Worm (Caenorhabditis elegans) whole organism, young adult: ENCODE results near the gene ZC513.2.

ENCODE experiments used
- B0035.1 ChIP-seq: sonication (generic microtip); optimal IDR thresholded peaks from 2 replicates; lab custom pipeline; 2016; ENCODE audit warnings: missing genetic modification characterization, mild to moderate bottlenecking, missing compliant biosample characterization, missing genotype, missing genetic modification reagents
- B0336.3 ChIP-seq: fragments of 200-800 bp; sonication (Bioruptor generic); IDR thresholded peaks from 2 replicates; pipeline ENCODE4 v1.3.6; 2022; ENCODE audit warnings: missing genetic modification characterization, missing compliant biosample characterization
- D2030.7 ChIP-seq: fragments of 200-800 bp; sonication (Bioruptor generic); IDR thresholded peaks from 2 replicates; pipeline ENCODE4 v1.3.6; 2022; ENCODE audit warnings: missing genetic modification reagents, missing genetic modification characterization, missing compliant biosample characterization
- F23B12.7 ChIP-seq: sonication (generic microtip); optimal IDR thresholded peaks from 2 replicates; lab custom pipeline; 2017; ENCODE audit warnings: missing genetic modification characterization, mild to moderate bottlenecking, missing compliant biosample characterization, antibody characterized with exemption, moderate library complexity; ENCODE audit not compliant: insufficient read depth
- F57C9.4 ChIP-seq: sonication (generic microtip); optimal IDR thresholded peaks from 2 replicates; lab custom pipeline; 2017; ENCODE audit warnings: mild to moderate bottlenecking, missing genetic modification characterization, missing compliant biosample characterization
- K11D2.4 ChIP-seq: fragments of 200-800 bp; sonication (Bioruptor generic); IDR thresholded peaks from 2 replicates; pipeline ENCODE4 v1.3.6; 2022; ENCODE audit warnings: missing genetic modification reagents, missing genetic modification characterization, missing compliant biosample characterization
- K12H6.12 ChIP-seq: fragments of 200-800 bp; sonication (Bioruptor generic); optimal IDR thresholded peaks from 2 replicates; lab custom pipeline; 2018; ENCODE audit warnings: mild to moderate bottlenecking, missing genetic modification characterization, missing compliant biosample characterization
- Y53G8AR.9 ChIP-seq: fragments of 200-800 bp; sonication (Bioruptor generic); conservative IDR thresholded peaks from 2 replicates; pipeline ENCODE4 v1.3.6; 2022; ENCODE audit warnings: missing genetic modification reagents, missing genetic modification characterization, missing compliant biosample characterization
- Y56A3A.18 ChIP-seq: fragments of 200-800 bp; sonication (Bioruptor generic); IDR thresholded peaks from 2 replicates; pipeline ENCODE4 v1.3.6; 2022; ENCODE audit warnings: missing genetic modification reagents, missing genetic modification characterization, missing compliant biosample characterization
- Y79H2A.3 ChIP-seq: fragments of 200-800 bp; sonication (Bioruptor generic); conservative IDR thresholded peaks from 2 replicates; pipeline ENCODE4 v1.3.6; 2022; ENCODE audit warnings: missing genetic modification reagents, missing genetic modification characterization, missing compliant biosample characterization
- Y95B8A.8 ChIP-seq: fragments of 200-800 bp; sonication (Bioruptor generic); IDR thresholded peaks from 2 replicates; pipeline ENCODE4 v1.3.6; 2022; ENCODE audit warnings: missing genetic modification reagents, missing genetic modification characterization, missing compliant biosample characterization
- akir-1 ChIP-seq: fragments of 200-800 bp; sonication (Bioruptor generic); optimal IDR thresholded peaks from 2 replicates; lab custom pipeline; 2018; ENCODE audit warnings: mild to moderate bottlenecking, missing genetic modification characterization, moderate library complexity, missing compliant biosample characterization
- ama-1 ChIP-seq, 3 experiments: fragments of 150-350 bp in 1 of 3; sonication (generic microtip) in 2 of 3; optimal IDR thresholded peaks; 2 replicates each; lab custom pipeline; 2014 to 2018; ENCODE audit warnings: missing biosample characterization in 2 of 3, missing genetic modification characterization in 2 of 3, missing genetic modification reagents in 2 of 3
- aptf-3 ChIP-seq: fragments of 200-800 bp; sonication (Bioruptor generic); IDR thresholded peaks from 2 replicates; pipeline ENCODE4 v1.3.6; 2022; ENCODE audit warnings: missing genetic modification characterization, missing compliant biosample characterization
- atf-7 ChIP-seq: sonication (generic microtip); optimal IDR thresholded peaks from 2 replicates; lab custom pipeline; 2017; ENCODE audit warnings: mild to moderate bottlenecking, missing genetic modification characterization, missing compliant biosample characterization
- ceh-100 ChIP-seq: fragments of 200-800 bp; sonication (Bioruptor generic); IDR thresholded peaks from 2 replicates; pipeline ENCODE4 v1.3.6; 2022; ENCODE audit warnings: missing genetic modification reagents, missing genetic modification characterization, missing compliant biosample characterization
- ceh-27 ChIP-seq: fragments of 200-800 bp; sonication (Bioruptor generic); optimal IDR thresholded peaks from 2 replicates; lab custom pipeline; 2018; ENCODE audit warnings: mild to moderate bottlenecking, missing genetic modification characterization, moderate library complexity, missing compliant biosample characterization
- dox-1 ChIP-seq: fragments of 200-800 bp; sonication (Bioruptor generic); IDR thresholded peaks from 2 replicates; pipeline ENCODE4 v1.3.6; 2022; ENCODE audit warnings: missing genetic modification reagents, missing genetic modification characterization, missing compliant biosample characterization
- egrh-3 ChIP-seq: fragments of 200-800 bp; sonication (Bioruptor generic); IDR thresholded peaks from 2 replicates; pipeline ENCODE4 v1.3.6; 2022; ENCODE audit warnings: missing genetic modification reagents, missing genetic modification characterization, missing compliant biosample characterization
- gei-17 ChIP-seq: fragments of 200-800 bp; sonication (Bioruptor generic); optimal IDR thresholded peaks from 2 replicates; lab custom pipeline; 2018; ENCODE audit warnings: mild to moderate bottlenecking, missing genetic modification characterization, missing compliant biosample characterization
- hmg-1.2 ChIP-seq: fragments of 200-800 bp; sonication (Bioruptor generic); IDR thresholded peaks from 2 replicates; pipeline ENCODE4 v1.3.6; 2022; ENCODE audit warnings: missing genetic modification reagents, missing genetic modification characterization, missing compliant biosample characterization
- hmg-20 ChIP-seq: fragments of 200-800 bp; sonication (Bioruptor generic); IDR thresholded peaks from 2 replicates; pipeline ENCODE4 v1.3.6; 2022; ENCODE audit warnings: missing genetic modification reagents, missing genetic modification characterization, missing compliant biosample characterization
- hrde-1 ChIP-seq: sonication (generic microtip); optimal IDR thresholded peaks from 2 replicates; lab custom pipeline; 2016; ENCODE audit warnings: missing genetic modification characterization, mild to moderate bottlenecking, missing compliant biosample characterization, moderate library complexity, missing genotype, missing genetic modification reagents, borderline replicate concordance
- hsf-1 ChIP-seq: fragments of 200-800 bp; sonication (Bioruptor generic); IDR thresholded peaks from 2 replicates; pipeline ENCODE4 v1.3.6; 2022; ENCODE audit warnings: missing genetic modification reagents, missing genetic modification characterization, missing compliant biosample characterization
- lin-35 ChIP-seq, 3 experiments: fragments of 150-350 bp in 2 of 3; sonication (generic microtip) in 1 of 3; optimal IDR thresholded peaks; 2 replicates each; lab custom pipeline; 2014 to 2018; ENCODE audit warnings: missing biosample characterization in 3 of 3, missing genetic modification characterization in 3 of 3, missing genetic modification reagents in 3 of 3
- lin-40 ChIP-seq: sonication (generic microtip); optimal IDR thresholded peaks from 2 replicates; lab custom pipeline; 2016; ENCODE audit warnings: missing genetic modification characterization, mild to moderate bottlenecking, missing compliant biosample characterization, missing genotype, missing genetic modification reagents
- lir-1 ChIP-seq: fragments of 200-800 bp; sonication (Bioruptor generic); conservative IDR thresholded peaks from 2 replicates; pipeline ENCODE4 v1.3.6; 2022; ENCODE audit warnings: missing genetic modification reagents, missing genetic modification characterization, missing compliant biosample characterization
- madf-10 ChIP-seq: sonication (generic microtip); optimal IDR thresholded peaks from 2 replicates; lab custom pipeline; 2016; ENCODE audit warnings: mild to moderate bottlenecking, missing genetic modification characterization, missing compliant biosample characterization
- mel-28 ChIP-seq: sonication (generic microtip); optimal IDR thresholded peaks from 2 replicates; lab custom pipeline; 2016; ENCODE audit warnings: borderline replicate concordance, mild to moderate bottlenecking, missing genetic modification characterization, missing compliant biosample characterization
- mxl-1 ChIP-seq: sonication (generic microtip); optimal IDR thresholded peaks from 2 replicates; lab custom pipeline; 2016; ENCODE audit warnings: missing genetic modification characterization, missing compliant biosample characterization
- nfyb-1 ChIP-seq: fragments of 200-800 bp; sonication (Bioruptor generic); IDR thresholded peaks from 2 replicates; pipeline ENCODE4 v1.3.6; 2022; ENCODE audit warnings: missing genetic modification reagents, missing genetic modification characterization, missing compliant biosample characterization
- rpc-1 ChIP-seq, 2 experiments: fragments of 150-350 bp in 1 of 2; sonication (generic microtip) in 1 of 2; optimal IDR thresholded peaks; 2 replicates each; lab custom pipeline; 2014 to 2018; ENCODE audit warnings: missing biosample characterization in 1 of 2, missing genetic modification characterization in 1 of 2, missing genetic modification reagents in 1 of 2, missing genotype in 1 of 2
- somi-1 ChIP-seq: fragments of 200-800 bp; sonication (Bioruptor generic); optimal IDR thresholded peaks from 2 replicates; lab custom pipeline; 2018; ENCODE audit warnings: mild to moderate bottlenecking, missing genetic modification characterization, missing compliant biosample characterization
- tlf-1 ChIP-seq: fragments of 200-800 bp; sonication (Bioruptor generic); optimal IDR thresholded peaks from 2 replicates; lab custom pipeline; 2018; ENCODE audit warnings: mild to moderate bottlenecking, missing genetic modification characterization, missing compliant biosample characterization
- ztf-25 ChIP-seq: fragments of 200-800 bp; sonication (Bioruptor generic); IDR thresholded peaks from 2 replicates; pipeline ENCODE4 v1.3.6; 2022; ENCODE audit warnings: missing genetic modification reagents, missing genetic modification characterization, missing compliant biosample characterization
- ztf-28 ChIP-seq: fragments of 200-800 bp; sonication (Bioruptor generic); IDR thresholded peaks from 2 replicates; pipeline ENCODE4 v1.3.6; 2022; ENCODE audit warnings: missing genetic modification reagents, missing genetic modification characterization, missing compliant biosample characterization

Gene ZC513.2

DNA sequence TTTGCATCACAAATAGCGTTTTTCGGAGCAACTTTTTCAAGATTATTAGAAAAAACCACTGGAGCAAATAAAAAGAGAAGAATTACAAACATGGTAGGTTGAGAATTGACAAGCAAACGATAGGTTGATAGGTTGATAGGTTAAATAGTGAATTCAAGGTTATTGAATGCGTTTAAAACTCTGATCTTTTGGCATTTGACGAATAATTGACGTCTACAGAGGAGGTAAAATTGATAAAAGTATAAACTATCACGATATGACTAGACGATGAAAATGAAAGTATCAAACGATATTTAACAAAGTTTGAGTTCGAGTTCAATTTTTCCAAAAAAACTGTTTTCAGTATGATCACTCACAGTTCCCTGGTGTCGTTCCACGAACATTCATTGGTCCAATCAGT is 18.3 kb upstream of the ZC513.2 start, which contains the start of gene ZC513.14:
Gene ZC513.14 (minus strand): TSS at position 101 of the 400 bp plus-strand sequence.
- TF ChIP-seq Y79H2A.3 (GFP tag; lab: Robert Waterston, UW) (no peak), madf-10 (tag; lab: Kevin White, UChicago) (no peak), ztf-25 (GFP tag; lab: Robert Waterston, UW) (no peak), akir-1 (GFP tag; lab: Kevin White, UChicago) (no peak), B0336.3 (GFP tag; lab: Robert Waterston, UW) (no peak), F57C9.4 (no peak), K12H6.12 (tag; lab: Kevin White, UChicago) (no peak), lin-35 (GFP tag; optimal IDR thresholded peaks at IDR 0.05; lab: Kevin White, UChicago) (no peak), hrde-1 (tag; lab: Kevin White, UChicago) (no peak)

DNA sequence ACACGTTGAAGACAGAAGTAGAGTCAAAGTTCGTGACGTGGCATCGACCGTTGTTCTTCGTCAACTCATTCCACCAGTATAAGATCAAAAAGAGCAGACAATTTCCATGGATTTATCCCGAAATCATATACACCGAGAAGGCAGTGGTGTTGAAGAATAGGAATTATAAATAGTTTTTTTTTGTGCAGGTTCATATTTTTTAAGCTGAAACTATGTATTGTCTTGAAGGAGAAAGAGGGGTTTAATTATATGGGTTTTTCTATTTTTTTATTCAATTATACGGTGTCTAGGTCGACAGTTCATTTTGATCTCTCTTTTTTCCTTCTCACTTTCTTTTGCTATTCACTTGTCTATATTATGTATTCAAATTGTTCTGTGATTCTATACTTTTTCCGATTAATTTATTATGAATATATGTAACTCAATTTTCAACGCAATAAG is 15.1 kb upstream of the ZC513.2 start:
- TF ChIP-seq ama-1 (optimal IDR thresholded peaks at IDR 0.05; lab: Kevin White, UChicago) (peak; percentile 14), ama-1 (GFP tag; optimal IDR thresholded peaks at IDR 0.05; lab: Kevin White, UChicago) (no peak), K11D2.4 (GFP tag; lab: Robert Waterston, UW) (peak; percentile 68; the same call in 1 of the 2 replicates), gei-17 (peak; percentile 28), lir-1 (GFP tag; lab: Robert Waterston, UW) (no peak), Y95B8A.8 (GFP tag; lab: Robert Waterston, UW) (0 out of 2 replicates have a peak, but pooled peaks have one; percentile 5), nfyb-1 (GFP tag; lab: Robert Waterston, UW) (0 out of 2 replicates have a peak, but pooled peaks have one; percentile 48), hmg-1.2 (GFP tag; lab: Robert Waterston, UW) (0 out of 2 replicates have a peak, but pooled peaks have one; percentile 15), lin-40 (peak; percentile 1), mel-28 (tag; lab: Kevin White, UChicago) (no peak), Y53G8AR.9 (GFP tag; lab: Robert Waterston, UW) (0 out of 2 replicates have a peak, but pooled peaks have one; percentile 33), F57C9.4 (no peak), atf-7 (peak; percentile 3), B0035.1 (tag; lab: Kevin White, UChicago) (peak; percentile 42), dox-1 (0 out of 2 replicates have a peak, but pooled peaks have one; percentile 5), aptf-3 (no peak)

DNA sequence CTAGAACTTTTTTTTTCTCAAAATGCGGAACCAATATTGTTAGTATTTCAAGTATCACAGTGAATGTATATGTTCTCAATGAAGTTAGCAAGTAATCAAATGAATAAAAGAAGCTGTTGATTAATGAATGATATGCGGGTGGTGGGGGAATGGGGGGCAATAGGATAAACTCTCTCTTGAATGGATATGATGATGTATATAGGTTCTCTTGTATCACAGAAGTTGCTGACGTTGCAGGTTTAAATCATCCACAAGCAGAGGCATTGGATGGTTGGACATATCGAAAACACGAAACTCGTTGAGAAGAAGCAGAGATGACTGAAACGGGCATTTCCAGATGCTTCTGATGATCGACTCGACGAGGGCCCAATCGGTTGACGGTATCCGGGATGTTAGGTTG is 14.6 kb upstream of the ZC513.2 start:
- TF ChIP-seq ztf-28 (GFP tag; lab: Robert Waterston, UW) (no peak), Y56A3A.18 (GFP tag; lab: Robert Waterston, UW) (0 out of 2 replicates have a peak, but pooled peaks have one; percentile 10), D2030.7 (GFP tag; lab: Robert Waterston, UW) (no peak)

DNA sequence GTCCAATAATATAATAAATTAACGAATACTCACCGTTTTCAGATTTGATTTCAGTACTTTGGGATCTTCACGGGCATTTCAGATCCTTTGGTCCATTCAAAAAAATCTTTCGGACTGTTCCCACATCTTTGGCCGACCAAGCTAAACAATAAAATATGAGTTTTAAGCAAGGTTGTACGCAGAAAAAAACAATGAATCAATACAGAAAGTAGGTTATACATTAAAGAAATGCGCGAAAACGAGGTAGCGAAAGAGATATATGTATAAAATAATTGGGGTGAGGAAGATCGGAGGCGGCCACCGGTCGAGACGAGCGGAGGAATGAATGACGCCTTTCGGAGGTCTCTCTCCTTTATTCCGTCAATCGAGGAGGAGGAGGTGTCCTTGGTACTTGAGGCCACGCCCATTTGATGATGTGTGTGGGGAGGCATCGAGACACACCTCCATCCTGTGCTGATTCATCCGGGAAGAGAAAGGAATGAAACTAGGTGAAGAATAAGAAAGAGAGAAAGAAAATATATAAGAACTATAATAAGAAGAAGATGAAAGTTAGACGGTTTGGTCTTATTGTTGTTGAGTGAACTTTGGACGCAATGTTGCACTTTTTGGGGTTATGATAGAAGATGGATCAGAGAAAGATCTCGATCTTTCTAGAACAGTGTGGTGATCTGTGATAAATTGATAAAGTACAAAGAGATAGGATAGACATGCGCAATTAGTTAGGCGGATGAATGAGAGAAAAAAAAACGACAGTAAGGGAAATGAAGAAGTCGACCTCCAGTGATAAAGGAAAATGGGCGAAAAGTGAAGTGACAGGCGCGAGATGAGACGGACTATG is 13.8 kb upstream of the ZC513.2 start:
- TF ChIP-seq ceh-100 (GFP tag; lab: Robert Waterston, UW) (no peak), somi-1 (peak; percentile 54), hsf-1 (GFP tag; lab: Robert Waterston, UW) (peak; percentile 89), dox-1 (0 out of 2 replicates have a peak, but pooled peaks have one; percentile 5), tlf-1 (GFP tag; lab: Kevin White, UChicago) (no peak), egrh-3 (no peak), ceh-27 (GFP tag; lab: Kevin White, UChicago) (no peak), ama-1 (optimal IDR thresholded peaks at IDR 0.05; lab: Kevin White, UChicago) (peak; percentile 86), ama-1 (GFP tag; optimal IDR thresholded peaks at IDR 0.05; lab: Kevin White, UChicago) (no peak), F23B12.7 (tag; lab: Kevin White, UChicago) (no peak), D2030.7 (GFP tag; lab: Robert Waterston, UW) (no peak), rpc-1 (optimal IDR thresholded peaks at IDR 0.05; lab: Kevin White, UChicago) (peak; percentile 38), rpc-1 (tag; optimal IDR thresholded peaks at IDR 0.05; lab: Kevin White, UChicago) (no peak), hmg-20 (no peak), mxl-1 (tag; lab: Kevin White, UChicago) (no peak)
- TF ChIP-seq, all 124 proteins: peak for 5
